Worm (Caenorhabditis elegans): Measurements from ENCODE around the gene cdk-11.1.

DNA sequence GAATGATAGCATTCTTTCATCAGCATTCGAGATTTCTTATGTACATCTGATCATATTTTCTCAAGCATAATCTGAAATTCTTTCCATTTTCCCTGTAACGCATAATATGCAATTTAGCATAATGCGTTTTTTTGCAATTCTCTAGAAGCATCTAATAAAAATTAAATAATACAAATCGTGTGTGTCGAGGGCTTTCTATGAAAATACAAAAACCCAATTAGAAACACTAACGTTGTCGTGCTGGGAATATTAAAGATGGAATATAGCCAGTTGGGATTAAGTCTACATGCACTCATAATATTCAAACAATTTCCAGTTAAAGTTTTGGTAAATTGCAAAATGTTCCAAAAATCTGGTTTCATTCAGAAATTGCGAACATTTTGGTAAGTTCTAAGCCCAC lies 14.4 kb upstream of the cdk-11.1 start, which contains the start of gene F18A1.1:
- no peak for TF ChIP-seq nhr-28 (tag; optimal IDR thresholded peaks at IDR 0.05)
- no peak for TF ChIP-seq nhr-76 (tag; optimal IDR thresholded peaks at IDR 0.05)
- no peak for TF ChIP-seq eor-1 (tag; optimal IDR thresholded peaks at IDR 0.05)
- TF ChIP-seq ceh-16 (tag; optimal IDR thresholded peaks at IDR 0.05): no peak
- no peak for TF ChIP-seq egl-27 (tag; optimal IDR thresholded peaks at IDR 0.05)
- TF ChIP-seq R02D3.7 (tag; optimal IDR thresholded peaks at IDR 0.05): no peak

Measured in whole organism, L3 larva.